Fruit fly (Drosophila melanogaster) whole organism, embryonic: Measurements from ENCODE around the gene pr.
A peak's percentile ranks its signal among the peaks of the same experiment; 100 is the strongest.

Experiments
- Antp ChIP-seq: fragments of 200-800 bp; sonication (Bioruptor generic); optimal IDR thresholded peaks from 3 replicates; lab custom pipeline; 2016; ENCODE audit warnings: missing biosample characterization, missing genetic modification characterization
- Blimp-1 ChIP-seq: fragments of 200-800 bp; sonication (Bioruptor generic); optimal IDR thresholded peaks from 3 replicates; lab custom pipeline; 2018; ENCODE audit warnings: missing biosample characterization, missing genetic modification characterization, mild to moderate bottlenecking, moderate library complexity, missing genetic modification reagents
- CG10565 ChIP-seq: fragments of 200-800 bp; sonication (Bioruptor generic); optimal IDR thresholded peaks from 3 replicates; lab custom pipeline; 2016; ENCODE audit warnings: missing biosample characterization, mild to moderate bottlenecking, missing genetic modification characterization
- CG10959 ChIP-seq: fragments of 200-800 bp; sonication (Bioruptor generic); IDR thresholded peaks from 2 replicates; pipeline ENCODE4 v1.3.6; 2022; ENCODE audit warnings: missing biosample characterization, missing genetic modification characterization
- CG11560 ChIP-seq: fragments of 200-800 bp; sonication (Bioruptor generic); IDR thresholded peaks from 3 replicates; pipeline ENCODE4 v1.3.6; 2022; ENCODE audit warnings: missing biosample characterization, missing genetic modification characterization
- CG14965 ChIP-seq: fragments of 200-800 bp; sonication (Bioruptor generic); optimal IDR thresholded peaks from 2 replicates; lab custom pipeline; 2016; ENCODE audit warnings: missing biosample characterization, missing genetic modification characterization, borderline replicate concordance
- CG1647 ChIP-seq: fragments of 200-800 bp; sonication (Bioruptor generic); optimal IDR thresholded peaks from 3 replicates; lab custom pipeline; 2016; ENCODE audit warnings: missing biosample characterization, missing genetic modification characterization
- CG16779 ChIP-seq: fragments of 200-800 bp; sonication (Bioruptor generic); IDR thresholded peaks from 2 replicates; pipeline ENCODE4 v1.3.6; 2022; ENCODE audit warnings: missing biosample characterization, missing genetic modification characterization
- CG18599 ChIP-seq: fragments of 200-800 bp; sonication (Bioruptor generic); optimal IDR thresholded peaks from 3 replicates; lab custom pipeline; 2017; ENCODE audit warnings: missing biosample characterization, missing genetic modification characterization, mild to moderate bottlenecking, moderate library complexity, missing genetic modification reagents
- CG30020 ChIP-seq: fragments of 200-800 bp; optimal IDR thresholded peaks from 2 replicates; lab custom pipeline; 2019; ENCODE audit warnings: missing biosample characterization, mild to moderate bottlenecking, missing genetic modification characterization, moderate library complexity
- CG30403 ChIP-seq: fragments of 200-800 bp; sonication (Bioruptor generic); optimal IDR thresholded peaks from 3 replicates; lab custom pipeline; 2016; ENCODE audit warnings: missing biosample characterization, missing genetic modification characterization
- CG4617 ChIP-seq: fragments of 200-800 bp; sonication (Bioruptor generic); optimal IDR thresholded peaks from 3 replicates; lab custom pipeline; 2016; ENCODE audit warnings: missing biosample characterization, missing genetic modification characterization, borderline replicate concordance
- CG5953 ChIP-seq: fragments of 200-800 bp; sonication (Bioruptor generic); IDR thresholded peaks from 2 replicates; pipeline ENCODE4 v1.3.6; 2022; ENCODE audit warnings: missing biosample characterization, missing genetic modification characterization
- CG7745 ChIP-seq: fragments of 200-800 bp; sonication (Bioruptor generic); optimal IDR thresholded peaks from 2 replicates; lab custom pipeline; 2018; ENCODE audit warnings: missing biosample characterization, mild to moderate bottlenecking, missing genetic modification characterization, moderate library complexity
- CG7928 ChIP-seq: fragments of 200-800 bp; sonication (Bioruptor generic); optimal IDR thresholded peaks from 2 replicates; lab custom pipeline; 2017; ENCODE audit warnings: missing biosample characterization, mild to moderate bottlenecking, missing genetic modification characterization
- CG8290 ChIP-seq, 3 experiments: fragments of 200-800 bp; sonication (Bioruptor generic); optimal IDR thresholded peaks; 2 replicates each; lab custom pipeline; 2016 to 2019; ENCODE audit warnings: missing biosample characterization in 3 of 3, missing genetic modification characterization in 3 of 3, mild to moderate bottlenecking in 2 of 3, moderate library complexity in 1 of 3
- CG8359 ChIP-seq: fragments of 200-800 bp; sonication (Bioruptor generic); optimal IDR thresholded peaks from 2 replicates; lab custom pipeline; 2017; ENCODE audit warnings: missing biosample characterization, mild to moderate bottlenecking, missing genetic modification characterization, borderline replicate concordance
- CG8944 ChIP-seq: fragments of 200-800 bp; sonication (Bioruptor generic); optimal IDR thresholded peaks from 3 replicates; lab custom pipeline; 2016; ENCODE audit warnings: missing biosample characterization, missing genetic modification characterization
- CG9215 ChIP-seq: fragments of 200-800 bp; sonication (Bioruptor generic); IDR thresholded peaks from 2 replicates; pipeline ENCODE4 v1.3.6; 2022; ENCODE audit warnings: missing biosample characterization, missing genetic modification characterization
- CG9876 ChIP-seq: fragments of 200-800 bp; sonication (Bioruptor generic); optimal IDR thresholded peaks from 2 replicates; lab custom pipeline; 2016; ENCODE audit warnings: missing biosample characterization, missing genetic modification characterization
- CkIIα-i1 ChIP-seq: fragments of 200-800 bp; sonication (Bioruptor generic); IDR thresholded peaks from 2 replicates; pipeline ENCODE4 v1.3.6; 2022; ENCODE audit warnings: missing biosample characterization, missing genetic modification characterization
- D19B ChIP-seq: fragments of 200-800 bp; sonication (Bioruptor generic); optimal IDR thresholded peaks from 2 replicates; lab custom pipeline; 2017; ENCODE audit warnings: missing biosample characterization, mild to moderate bottlenecking, missing genetic modification characterization
- Dbx ChIP-seq: fragments of 200-800 bp; sonication (Bioruptor generic); IDR thresholded peaks from 3 replicates; pipeline ENCODE4 v1.3.6; 2022; ENCODE audit warnings: missing biosample characterization, missing genetic modification characterization
- Deaf1 ChIP-seq: fragments of 200-800 bp; optimal IDR thresholded peaks from 3 replicates; lab custom pipeline; 2019; ENCODE audit warnings: missing biosample characterization, mild to moderate bottlenecking, missing genetic modification characterization, moderate library complexity
- Eip74EF ChIP-seq, 2 experiments: fragments of 200-800 bp in 1 of 2; fragments of >200 bp in 1 of 2; sonication (Bioruptor generic) in 1 of 2; optimal IDR thresholded peaks; 2 replicates each; lab custom pipeline; 2017 to 2019; ENCODE audit warnings: missing biosample characterization in 2 of 2, missing genetic modification characterization in 2 of 2, mild to moderate bottlenecking in 1 of 2, moderate library complexity in 1 of 2
- HLH3B ChIP-seq: fragments of 200-800 bp; sonication (Bioruptor generic); IDR thresholded peaks from 2 replicates; pipeline ENCODE4 v1.3.6; 2022; ENCODE audit warnings: missing biosample characterization, missing genetic modification characterization
- Lim3 ChIP-seq: fragments of 200-800 bp; sonication (Bioruptor generic); IDR thresholded peaks from 2 replicates; pipeline ENCODE4 v1.3.6; 2022; ENCODE audit warnings: missing biosample characterization, missing genetic modification characterization
- MBD-R2 ChIP-seq: fragments of 200-800 bp; sonication (Bioruptor generic); IDR thresholded peaks from 2 replicates; pipeline ENCODE4 v1.3.6; 2022; ENCODE audit warnings: missing biosample characterization, missing genetic modification characterization
- MTF-1 ChIP-seq: fragments of 200-800 bp; sonication (Bioruptor generic); optimal IDR thresholded peaks from 2 replicates; lab custom pipeline; 2018; ENCODE audit warnings: missing biosample characterization, mild to moderate bottlenecking, missing genetic modification characterization, borderline replicate concordance
- Nf-YC ChIP-seq: fragments of 200-800 bp; optimal IDR thresholded peaks from 3 replicates; lab custom pipeline; 2019; ENCODE audit warnings: missing biosample characterization, mild to moderate bottlenecking, missing genetic modification characterization, moderate library complexity
- Six4 ChIP-seq: fragments of 200-800 bp; sonication (Bioruptor generic); optimal IDR thresholded peaks from 2 replicates; lab custom pipeline; 2016; ENCODE audit warnings: missing biosample characterization, missing genetic modification characterization
- Sox102F ChIP-seq: fragments of 200-800 bp; sonication (Bioruptor generic); optimal IDR thresholded peaks from 2 replicates; lab custom pipeline; 2018; ENCODE audit warnings: missing biosample characterization, mild to moderate bottlenecking, missing genetic modification characterization, moderate library complexity
- Sry-β ChIP-seq: fragments of 200-800 bp; sonication (Bioruptor generic); optimal IDR thresholded peaks from 2 replicates; lab custom pipeline; 2018; ENCODE audit warnings: missing biosample characterization, mild to moderate bottlenecking, missing genetic modification characterization, moderate library complexity
- abd-A ChIP-seq: fragments of 200-800 bp; sonication (Bioruptor generic); optimal IDR thresholded peaks from 3 replicates; lab custom pipeline; 2019; ENCODE audit warnings: missing biosample characterization, mild to moderate bottlenecking, missing genetic modification characterization, moderate library complexity
- al ChIP-seq: fragments of 200-800 bp; sonication (Bioruptor generic); IDR thresholded peaks from 2 replicates; pipeline ENCODE4 v1.3.6; 2022; ENCODE audit warnings: missing biosample characterization, missing genetic modification characterization
- ash1 ChIP-seq: fragments of 200-800 bp; sonication (Bioruptor generic); optimal IDR thresholded peaks from 2 replicates; lab custom pipeline; 2018; ENCODE audit warnings: missing biosample characterization, mild to moderate bottlenecking, missing genetic modification characterization
- crol ChIP-seq: fragments of 200-800 bp; sonication (Bioruptor generic); IDR thresholded peaks from 2 replicates; pipeline ENCODE4 v1.3.6; 2022; ENCODE audit warnings: missing biosample characterization, missing genetic modification characterization
- jing ChIP-seq: fragments of 200-800 bp; sonication (Bioruptor generic); optimal IDR thresholded peaks from 2 replicates; lab custom pipeline; 2018; ENCODE audit warnings: missing biosample characterization, mild to moderate bottlenecking, missing genetic modification characterization
- lab ChIP-seq: fragments of 200-800 bp; sonication (Bioruptor generic); optimal IDR thresholded peaks from 3 replicates; lab custom pipeline; 2017; ENCODE audit warnings: missing biosample characterization, missing genetic modification characterization, mild to moderate bottlenecking, moderate library complexity, missing genetic modification reagents
- lola ChIP-seq, 3 experiments: fragments of >200 bp in 2 of 3; fragments of 200-800 bp in 1 of 3; sonication (Bioruptor generic) in 1 of 3; optimal IDR thresholded peaks; 2 replicates each; lab custom pipeline; 2017 to 2019; ENCODE audit warnings: missing biosample characterization in 3 of 3, missing genetic modification characterization in 3 of 3, mild to moderate bottlenecking in 1 of 3, moderate library complexity in 1 of 3
- otp ChIP-seq: fragments of 200-800 bp; sonication (Bioruptor generic); IDR thresholded peaks from 3 replicates; pipeline ENCODE4, ENCODE4 v1.3.6; 2022; ENCODE audit warnings: missing biosample characterization, missing genetic modification characterization
- sens-2 ChIP-seq: fragments of 200-800 bp; sonication (Bioruptor generic); IDR thresholded peaks from 2 replicates; pipeline ENCODE4 v1.3.6; 2022; ENCODE audit warnings: missing biosample characterization, missing genetic modification characterization
- tin ChIP-seq: fragments of 200-800 bp; sonication (Bioruptor generic); optimal IDR thresholded peaks from 3 replicates; lab custom pipeline; 2016; ENCODE audit warnings: missing biosample characterization, missing genetic modification characterization
- tio ChIP-seq: fragments of 200-800 bp; sonication (Bioruptor generic); optimal IDR thresholded peaks from 2 replicates; lab custom pipeline; 2017; ENCODE audit warnings: missing biosample characterization, missing genetic modification characterization, inconsistent platforms
- twi ChIP-seq: fragments of 200-800 bp; optimal IDR thresholded peaks from 2 replicates; lab custom pipeline; 2019; ENCODE audit warnings: missing biosample characterization, mild to moderate bottlenecking, missing genetic modification characterization, moderate library complexity
- vnd ChIP-seq: fragments of 200-800 bp; sonication (Bioruptor generic); IDR thresholded peaks from 3 replicates; pipeline ENCODE4 v1.3.6; 2022; ENCODE audit warnings: missing biosample characterization, missing genetic modification characterization; ENCODE audit not compliant: partially characterized antibody
- zf30C ChIP-seq: fragments of 200-800 bp; sonication (Bioruptor generic); optimal IDR thresholded peaks from 3 replicates; lab custom pipeline; 2018; ENCODE audit warnings: missing biosample characterization, mild to moderate bottlenecking, missing genetic modification characterization

The pr gene

dm6 chr2L:20084785-20085555 is 9.7 kb upstream of the pr start, which contains the start of gene fok (continued):
- peak; percentile 97 for TF ChIP-seq CG30403 (GFP tag; lab: Kevin White, UChicago)
- peak; percentile 76 for TF ChIP-seq ash1 (GFP tag; lab: Kevin White, UChicago)
- TF ChIP-seq crol (GFP tag; lab: Robert Waterston, UW) = peak; percentile 96
- TF ChIP-seq CG8359 (GFP tag; lab: Kevin White, UChicago) = peak; percentile 90
- peak; percentile 89 for TF ChIP-seq CG1647 (GFP tag; lab: Kevin White, UChicago)
- TF ChIP-seq HLH3B (GFP tag; lab: Robert Waterston, UW) = peak; percentile 93
- TF ChIP-seq Lim3 = peak; percentile 66; the same call in 1 of the 2 replicates
- peak; percentile 92 for TF ChIP-seq Six4 (GFP tag; lab: Kevin White, UChicago)
- peak; percentile 93 for TF ChIP-seq CG5953 (GFP tag; lab: Robert Waterston, UW)
- peak; percentile 89 for TF ChIP-seq MBD-R2 (GFP tag; lab: Robert Waterston, UW)
- peak; percentile 80; the same call in 1 of the 2 replicates for TF ChIP-seq CG16779 (GFP tag; lab: Robert Waterston, UW)
- TF ChIP-seq sens-2 = peak; percentile 77
- peak; percentile 38 for TF ChIP-seq CG14965 (GFP tag; lab: Kevin White, UChicago)
- peak; percentile 97 for TF ChIP-seq CG8290 (GFP tag; optimal IDR thresholded peaks at IDR 0.05; lab: Kevin White, UChicago)
- TF ChIP-seq CG8290 (tag; optimal IDR thresholded peaks at IDR 0.05; lab: Kevin White, UChicago) = peak; percentile 89 to 90
- peak; percentile 96 for TF ChIP-seq Dbx (GFP tag; lab: Robert Waterston, UW)
- TF ChIP-seq CG11560 = peak; percentile 86
- peak; percentile 86 for TF ChIP-seq otp (GFP tag; lab: Robert Waterston, UW)
- peak; percentile 40 for TF ChIP-seq CG10565 (GFP tag; lab: Kevin White, UChicago)
- TF ChIP-seq al = peak; percentile 92
- peak; percentile 97 for TF ChIP-seq abd-A (tag; lab: Kevin White, UChicago)
- TF ChIP-seq tio = peak; percentile 96
- peak; percentile 100 for TF ChIP-seq Deaf1 (tag; lab: Kevin White, UChicago)
- peak; percentile 48 for TF ChIP-seq CG7745 (tag; lab: Kevin White, UChicago)
- peak; percentile 93 for TF ChIP-seq tin
- TF ChIP-seq jing (GFP tag; lab: Kevin White, UChicago) = peak; percentile 84
- peak; percentile 93 for TF ChIP-seq twi (tag; lab: Kevin White, UChicago)
- TF ChIP-seq CG8944 (GFP tag; lab: Kevin White, UChicago) = peak; percentile 89
- peak; percentile 79 for TF ChIP-seq CG4617 (GFP tag; lab: Kevin White, UChicago)
- TF ChIP-seq vnd (GFP tag; lab: Robert Waterston, UW) = no peak; the same call in 2 of the 3 replicates
- peak; percentile 81 for TF ChIP-seq CG30020 (tag; lab: Kevin White, UChicago)
- peak; percentile 86 for TF ChIP-seq MTF-1 (GFP tag; lab: Kevin White, UChicago)
- TF ChIP-seq Nf-YC (tag; lab: Kevin White, UChicago) = peak; percentile 92
- TF ChIP-seq Antp (GFP tag; lab: Kevin White, UChicago) = peak; percentile 93
- TF ChIP-seq Sox102F (GFP tag; lab: Kevin White, UChicago) = peak; percentile 95
- peak; percentile 99 for TF ChIP-seq CG18599
- peak in 1 of 2 experiments; percentile 96 for TF ChIP-seq Eip74EF (GFP tag; optimal IDR thresholded peaks at IDR 0.05; lab: Kevin White, UChicago)
- TF ChIP-seq Sry-β (GFP tag; lab: Kevin White, UChicago) = peak; percentile 52
- peak; percentile 95 for TF ChIP-seq Blimp-1 (GFP tag; lab: Kevin White, UChicago)
- TF ChIP-seq D19B (GFP tag; lab: Kevin White, UChicago) = peak; percentile 86
- peak; percentile 95 for TF ChIP-seq CG9215 (GFP tag; lab: Robert Waterston, UW)
- TF ChIP-seq lab (GFP tag; lab: Kevin White, UChicago) = peak; percentile 99
- TF ChIP-seq zf30C (GFP tag; lab: Kevin White, UChicago) = peak; percentile 35
- no peak for TF ChIP-seq CkIIα-i1 (GFP tag; lab: Robert Waterston, UW)
- TF ChIP-seq CG7928 (GFP tag; lab: Kevin White, UChicago) = peak; percentile 79
- TF ChIP-seq CG10959 = peak; percentile 89
- TF ChIP-seq lola (GFP tag; optimal IDR thresholded peaks at IDR 0.05; lab: Kevin White, UChicago) = peak in 1 of 3 experiments; percentile 95
- TF ChIP-seq CG9876 (GFP tag; lab: Kevin White, UChicago) = peak; percentile 91
